Worm (Caenorhabditis elegans) whole organism, L2 larva: Measurements from ENCODE around the gene pct-1.
A peak's percentile ranks its signal among the peaks of the same experiment; 100 is the strongest.

Experiments
- C34F6.9 ChIP-seq: fragments of 150-350 bp; optimal IDR thresholded peaks from 2 replicates; lab custom pipeline; 2014; ENCODE audit warnings: missing biosample characterization, missing genetic modification characterization
- F13H6.1 ChIP-seq: sonication (generic microtip); optimal IDR thresholded peaks from 2 replicates; lab custom pipeline; 2016; ENCODE audit warnings: missing genetic modification characterization, missing compliant biosample characterization
- R02D3.7 ChIP-seq: fragments of 150-350 bp; optimal IDR thresholded peaks from 2 replicates; lab custom pipeline; 2014; ENCODE audit warnings: missing biosample characterization, missing genetic modification characterization
- alr-1 ChIP-seq: fragments of 150-350 bp; optimal IDR thresholded peaks from 2 replicates; lab custom pipeline; 2014; ENCODE audit warnings: missing biosample characterization, missing genetic modification characterization
- ama-1 ChIP-seq: fragments of 150-350 bp; optimal IDR thresholded peaks from 2 replicates; lab custom pipeline; 2018; ENCODE audit warnings: inconsistent platforms
- blmp-1 ChIP-seq: sonication (generic microtip); optimal IDR thresholded peaks from 2 replicates; lab custom pipeline; 2017; ENCODE audit warnings: missing genetic modification characterization, mild to moderate bottlenecking, missing compliant biosample characterization, antibody characterized with exemption, moderate library complexity; ENCODE audit not compliant: insufficient read depth
- ceh-16 ChIP-seq: fragments of 150-350 bp; optimal IDR thresholded peaks from 2 replicates; lab custom pipeline; 2014; ENCODE audit warnings: missing biosample characterization, missing genetic modification characterization
- ceh-82 ChIP-seq: fragments of 150-350 bp; optimal IDR thresholded peaks from 2 replicates; lab custom pipeline; 2014; ENCODE audit warnings: missing biosample characterization, missing genetic modification characterization
- crh-2 ChIP-seq: sonication (generic microtip); optimal IDR thresholded peaks from 2 replicates; lab custom pipeline; 2017; ENCODE audit warnings: missing biosample characterization, missing genetic modification characterization
- dmd-4 ChIP-seq: sonication (generic microtip); optimal IDR thresholded peaks from 2 replicates; lab custom pipeline; 2017; ENCODE audit warnings: missing biosample characterization, missing genetic modification characterization
- egl-27 ChIP-seq: sonication (generic microtip); optimal IDR thresholded peaks from 3 replicates; lab custom pipeline; 2017; ENCODE audit warnings: missing biosample characterization, missing genetic modification reagents, missing genetic modification characterization
- elt-1 ChIP-seq: fragments of 150-350 bp; optimal IDR thresholded peaks from 2 replicates; lab custom pipeline; 2014; ENCODE audit warnings: missing biosample characterization, missing genetic modification characterization
- elt-3 ChIP-seq: sonication (generic microtip); optimal IDR thresholded peaks from 2 replicates; lab custom pipeline; 2017; ENCODE audit warnings: missing biosample characterization, missing genetic modification characterization
- fos-1 ChIP-seq: fragments of 150-350 bp; optimal IDR thresholded peaks from 2 replicates; lab custom pipeline; 2014; ENCODE audit warnings: missing biosample characterization, missing genetic modification characterization
- gmeb-1 ChIP-seq: fragments of 150-350 bp; optimal IDR thresholded peaks from 2 replicates; lab custom pipeline; 2014; ENCODE audit warnings: missing biosample characterization, missing genetic modification characterization
- lin-11 ChIP-seq: fragments of 150-350 bp; sonication (generic microtip); optimal IDR thresholded peaks from 2 replicates; lab custom pipeline; 2014; ENCODE audit warnings: missing biosample characterization, missing genetic modification characterization, inconsistent platforms, mixed read lengths
- lin-39 ChIP-seq: fragments of 150-350 bp; optimal IDR thresholded peaks from 2 replicates; lab custom pipeline; 2014; ENCODE audit warnings: missing biosample characterization, missing genetic modification reagents, missing genetic modification characterization
- lsy-2 ChIP-seq, 2 experiments: fragments of 150-350 bp in 1 of 2; sonication (generic microtip) in 1 of 2; optimal IDR thresholded peaks; 2 replicates each; lab custom pipeline; 2014 to 2017; ENCODE audit warnings: missing biosample characterization in 2 of 2, missing genetic modification characterization in 2 of 2
- mbf-1 ChIP-seq: sonication (generic microtip); optimal IDR thresholded peaks from 2 replicates; lab custom pipeline; 2017; ENCODE audit warnings: missing biosample characterization, missing genetic modification characterization
- mdl-1 ChIP-seq, 2 experiments: fragments of 150-350 bp in 1 of 2; sonication (generic microtip) in 1 of 2; optimal IDR thresholded peaks; 2 replicates each; lab custom pipeline; 2017; ENCODE audit warnings: missing biosample characterization in 2 of 2, missing genetic modification characterization in 2 of 2
- nhr-10 ChIP-seq: sonication (generic microtip); optimal IDR thresholded peaks from 2 replicates; lab custom pipeline; 2017; ENCODE audit warnings: missing biosample characterization, missing genetic modification characterization
- nhr-11 ChIP-seq: fragments of 150-350 bp; optimal IDR thresholded peaks from 2 replicates; lab custom pipeline; 2014; ENCODE audit warnings: missing biosample characterization, missing genetic modification characterization
- nhr-12 ChIP-seq: fragments of 150-350 bp; optimal IDR thresholded peaks from 2 replicates; lab custom pipeline; 2014; ENCODE audit warnings: missing biosample characterization, missing genetic modification characterization
- nhr-129 ChIP-seq: fragments of 150-350 bp; optimal IDR thresholded peaks from 2 replicates; lab custom pipeline; 2014; ENCODE audit warnings: missing biosample characterization, missing genetic modification characterization
- nhr-25 ChIP-seq: fragments of 150-350 bp; sonication (generic microtip); optimal IDR thresholded peaks from 3 replicates; lab custom pipeline; 2014; ENCODE audit warnings: missing biosample characterization, missing genetic modification characterization
- nhr-6 ChIP-seq: fragments of 150-350 bp; optimal IDR thresholded peaks from 2 replicates; lab custom pipeline; 2014; ENCODE audit warnings: missing biosample characterization, missing genetic modification characterization
- nhr-77 ChIP-seq: fragments of 150-350 bp; optimal IDR thresholded peaks from 2 replicates; lab custom pipeline; 2014; ENCODE audit warnings: missing biosample characterization, missing genetic modification characterization
- sem-4 ChIP-seq: fragments of 150-350 bp; optimal IDR thresholded peaks from 2 replicates; lab custom pipeline; 2014; ENCODE audit warnings: missing biosample characterization, missing genetic modification reagents, missing genetic modification characterization
- skn-1 ChIP-seq: sonication (generic microtip); optimal IDR thresholded peaks from 2 replicates; lab custom pipeline; 2017; ENCODE audit warnings: missing biosample characterization, missing genetic modification characterization
- sma-3 ChIP-seq: sonication (generic microtip); optimal IDR thresholded peaks from 2 replicates; lab custom pipeline; 2016; ENCODE audit warnings: missing genetic modification reagents, missing genetic modification characterization, missing compliant biosample characterization
- sma-9 ChIP-seq, 2 experiments: fragments of 150-350 bp in 1 of 2; sonication (generic microtip) in 1 of 2; optimal IDR thresholded peaks; 2 replicates each; lab custom pipeline; 2014 to 2016; ENCODE audit warnings: missing genetic modification characterization in 2 of 2, mild to moderate bottlenecking in 1 of 2, missing biosample characterization in 1 of 2, missing compliant biosample characterization in 1 of 2, missing genetic modification reagents in 1 of 2, moderate library complexity in 1 of 2
- snpc-4 ChIP-seq: fragments of 150-350 bp; optimal IDR thresholded peaks from 2 replicates; lab custom pipeline; 2014; ENCODE audit warnings: missing biosample characterization, missing genetic modification characterization
- unc-55 ChIP-seq: fragments of 150-350 bp; sonication (generic microtip); optimal IDR thresholded peaks from 3 replicates; lab custom pipeline; 2014; ENCODE audit warnings: missing biosample characterization, missing genetic modification reagents, missing genetic modification characterization
- unc-62 ChIP-seq: fragments of 150-350 bp; optimal IDR thresholded peaks from 2 replicates; lab custom pipeline; 2014; ENCODE audit warnings: missing biosample characterization, missing genetic modification reagents, missing genetic modification characterization
- zag-1 ChIP-seq: fragments of 150-350 bp; optimal IDR thresholded peaks from 2 replicates; lab custom pipeline; 2014; ENCODE audit warnings: missing biosample characterization, missing genetic modification characterization
- ztf-1 ChIP-seq: fragments of 200-800 bp; sonication (Bioruptor generic); conservative IDR thresholded peaks from 2 replicates; pipeline ENCODE4 v1.3.6; 2022; ENCODE audit warnings: missing genetic modification characterization, missing compliant biosample characterization
- ztf-11 ChIP-seq: sonication (generic microtip); optimal IDR thresholded peaks from 2 replicates; lab custom pipeline; 2017; ENCODE audit warnings: missing biosample characterization, missing genetic modification characterization
- ztf-4 ChIP-seq: fragments of 150-350 bp; optimal IDR thresholded peaks from 2 replicates; lab custom pipeline; 2014; ENCODE audit warnings: missing biosample characterization, missing genetic modification characterization

pct-1 gene

DNA sequence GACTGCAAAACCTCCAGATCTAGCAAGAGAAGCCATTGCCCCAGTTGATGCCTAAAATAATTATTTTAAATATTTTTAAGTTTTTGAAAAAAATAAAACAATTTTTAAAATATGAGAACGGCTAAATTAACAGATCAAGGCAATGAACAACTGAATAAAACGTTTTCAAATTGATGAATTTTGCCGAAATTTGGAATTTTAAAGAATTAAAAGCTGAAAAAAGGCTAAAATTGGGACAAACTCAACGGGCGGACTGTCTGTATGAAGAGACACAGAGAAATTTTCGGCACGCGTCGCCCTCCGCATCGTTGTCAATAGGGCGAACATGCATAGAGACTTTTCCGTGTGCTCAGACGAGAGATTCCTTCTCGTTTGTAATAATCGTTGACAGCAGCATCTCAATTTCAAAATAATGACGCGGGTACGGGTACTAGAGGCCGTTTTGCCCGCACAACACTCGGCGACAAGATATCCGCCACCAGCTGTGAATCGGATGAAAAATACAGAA, 40.2 kb upstream of the pct-1 start, which contains the start of the genes isp-1 and islo-1:
isp-1 (minus strand) TSS at position 51 of the 508 bp plus-strand sequence.
islo-1 (plus strand) TSS at position 385 of the 508 bp plus-strand sequence.
- TF ChIP-seq unc-62 (no peak), elt-3 (tag; lab: Kevin White, UChicago) (no peak), mdl-1 (tag; optimal IDR thresholded peaks at IDR 0.05; lab: Kevin White, UChicago) (peak in 1 of 2 experiments; percentile 44), lin-39 (tag; lab: Kevin White, UChicago) (no peak), fos-1 (tag; lab: Kevin White, UChicago) (peak; percentile 45), nhr-129 (tag; lab: Kevin White, UChicago) (peak; percentile 80), lin-11 (tag; lab: Kevin White, UChicago) (peak; percentile 36), ceh-16 (tag; lab: Kevin White, UChicago) (no peak), egl-27 (no peak), ceh-82 (tag; lab: Kevin White, UChicago) (no peak), crh-2 (peak; percentile 58), F13H6.1 (peak; percentile 43), nhr-25 (peak; percentile 20), ztf-4 (tag; lab: Kevin White, UChicago) (no peak), alr-1 (no peak), nhr-77 (tag; lab: Kevin White, UChicago) (no peak), C34F6.9 (tag; lab: Kevin White, UChicago) (peak; percentile 81), nhr-10 (tag; lab: Kevin White, UChicago) (no peak), R02D3.7 (tag; lab: Kevin White, UChicago) (no peak), sem-4 (tag; lab: Kevin White, UChicago) (no peak), gmeb-1 (tag; lab: Kevin White, UChicago) (no peak), snpc-4 (tag; lab: Kevin White, UChicago) (no peak), zag-1 (no peak), nhr-11 (tag; lab: Kevin White, UChicago) (no peak), lsy-2 (tag; optimal IDR thresholded peaks at IDR 0.05; lab: Kevin White, UChicago) (peak in 1 of 2 experiments; percentile 69), sma-9 (GFP tag; optimal IDR thresholded peaks at IDR 0.05; lab: Kevin White, UChicago) (peak; percentile 6), sma-9 (tag; optimal IDR thresholded peaks at IDR 0.05; lab: Kevin White, UChicago) (no peak), blmp-1 (tag; lab: Kevin White, UChicago) (no peak), ztf-1 (GFP tag; lab: Robert Waterston, UW) (no peak), ama-1 (lab: Kevin White, UChicago) (no peak), unc-55 (GFP tag; lab: Kevin White, UChicago) (peak; percentile 76), skn-1 (no peak), dmd-4 (tag; lab: Kevin White, UChicago) (no peak), nhr-12 (no peak), nhr-6 (tag; lab: Kevin White, UChicago) (no peak), sma-3 (no peak)

ce11 chrIV:8136548-8136947, 39.7 kb upstream of the pct-1 start:
- TF ChIP-seq ceh-16 (tag; lab: Kevin White, UChicago) (no peak), alr-1 (no peak), snpc-4 (tag; lab: Kevin White, UChicago) (no peak), R02D3.7 (tag; lab: Kevin White, UChicago) (no peak), crh-2 (no peak), ztf-4 (tag; lab: Kevin White, UChicago) (no peak), ztf-11 (tag; lab: Kevin White, UChicago) (no peak), mbf-1 (tag; lab: Kevin White, UChicago) (no peak), elt-1 (no peak), ama-1 (lab: Kevin White, UChicago) (no peak), ceh-82 (tag; lab: Kevin White, UChicago) (no peak)

- TF ChIP-seq fos-1 (tag; lab: Kevin White, UChicago) (peak; percentile 96), crh-2 (no peak)
These were observed 37.3 kb upstream of the pct-1 start, which contains the start of gene pmk-3 for ce11 chrIV:8138984-8139383. Gene pmk-3 (plus strand): TSS chrIV:8139219.
